Worm (Caenorhabditis elegans) whole organism, young adult: Measurements from ENCODE around the gene str-158.

Experiments
- B0019.2 ChIP-seq: fragments of 200-800 bp; sonication (Bioruptor generic); conservative IDR thresholded peaks from 2 replicates; pipeline ENCODE4 v1.3.6; 2022; ENCODE audit warnings: missing genetic modification reagents, missing genetic modification characterization, missing compliant biosample characterization
- C06A6.2 ChIP-seq: fragments of 200-800 bp; sonication (Bioruptor generic); conservative IDR thresholded peaks from 2 replicates; pipeline ENCODE4 v1.3.6; 2022; ENCODE audit warnings: missing genetic modification characterization, missing compliant biosample characterization
- D2030.7 ChIP-seq: fragments of 200-800 bp; sonication (Bioruptor generic); IDR thresholded peaks from 2 replicates; pipeline ENCODE4 v1.3.6; 2022; ENCODE audit warnings: missing genetic modification reagents, missing genetic modification characterization, missing compliant biosample characterization
- F22D6.2 ChIP-seq: sonication (generic microtip); optimal IDR thresholded peaks from 2 replicates; lab custom pipeline; 2016; ENCODE audit warnings: mild to moderate bottlenecking, missing genetic modification characterization, missing compliant biosample characterization
- F23B12.7 ChIP-seq: sonication (generic microtip); optimal IDR thresholded peaks from 2 replicates; lab custom pipeline; 2017; ENCODE audit warnings: missing genetic modification characterization, mild to moderate bottlenecking, missing compliant biosample characterization, antibody characterized with exemption, moderate library complexity; ENCODE audit not compliant: insufficient read depth
- F33H1.4 ChIP-seq: fragments of 200-800 bp; sonication (Bioruptor generic); IDR thresholded peaks from 2 replicates; pipeline ENCODE4 v1.3.6; 2022; ENCODE audit warnings: missing genetic modification reagents, missing genetic modification characterization, missing compliant biosample characterization
- F37B4.10 ChIP-seq: fragments of 200-800 bp; sonication (Bioruptor generic); IDR thresholded peaks from 2 replicates; pipeline ENCODE4 v1.3.6; 2022; ENCODE audit warnings: missing genetic modification characterization, missing compliant biosample characterization
- F49E8.2 ChIP-seq: sonication (generic microtip); optimal IDR thresholded peaks from 3 replicates; lab custom pipeline; 2017; ENCODE audit warnings: missing genetic modification characterization, mild to moderate bottlenecking, missing compliant biosample characterization, antibody characterized with exemption, moderate library complexity; ENCODE audit not compliant: insufficient read depth
- F57A8.1 ChIP-seq: fragments of 200-800 bp; sonication (Bioruptor generic); optimal IDR thresholded peaks from 2 replicates; lab custom pipeline; 2018; ENCODE audit warnings: mild to moderate bottlenecking, missing genetic modification characterization, moderate library complexity, missing compliant biosample characterization
- T07F8.4 ChIP-seq: sonication (generic microtip); optimal IDR thresholded peaks from 2 replicates; lab custom pipeline; 2016; ENCODE audit warnings: mild to moderate bottlenecking, missing genetic modification characterization, moderate library complexity, missing compliant biosample characterization
- T26A5.8 ChIP-seq: sonication (generic microtip); optimal IDR thresholded peaks from 2 replicates; lab custom pipeline; 2016; ENCODE audit warnings: missing genetic modification characterization, missing compliant biosample characterization
- Y95B8A.8 ChIP-seq: fragments of 200-800 bp; sonication (Bioruptor generic); IDR thresholded peaks from 2 replicates; pipeline ENCODE4 v1.3.6; 2022; ENCODE audit warnings: missing genetic modification reagents, missing genetic modification characterization, missing compliant biosample characterization
- atf-7 ChIP-seq: sonication (generic microtip); optimal IDR thresholded peaks from 2 replicates; lab custom pipeline; 2017; ENCODE audit warnings: mild to moderate bottlenecking, missing genetic modification characterization, missing compliant biosample characterization
- bed-1 ChIP-seq: fragments of 200-800 bp; sonication (Bioruptor generic); IDR thresholded peaks from 2 replicates; pipeline ENCODE4 v1.3.6; 2022; ENCODE audit warnings: missing genetic modification reagents, missing genetic modification characterization, missing compliant biosample characterization
- ccch-3 ChIP-seq: fragments of 200-800 bp; sonication (Bioruptor generic); optimal IDR thresholded peaks from 2 replicates; lab custom pipeline; 2018; ENCODE audit warnings: mild to moderate bottlenecking, missing genetic modification characterization, missing compliant biosample characterization
- cebp-2 ChIP-seq: fragments of 200-800 bp; sonication (Bioruptor generic); IDR thresholded peaks from 2 replicates; pipeline ENCODE4 v1.3.6; 2022; ENCODE audit warnings: missing genetic modification characterization, missing compliant biosample characterization
- ceh-79 ChIP-seq: sonication (generic microtip); optimal IDR thresholded peaks from 2 replicates; lab custom pipeline; 2017; ENCODE audit warnings: mild to moderate bottlenecking, missing genetic modification characterization, missing compliant biosample characterization
- ceh-91 ChIP-seq: fragments of 200-800 bp; sonication (Bioruptor generic); IDR thresholded peaks from 2 replicates; pipeline ENCODE4 v1.3.6; 2022; ENCODE audit warnings: missing genetic modification reagents, missing genetic modification characterization, missing compliant biosample characterization
- dpff-1 ChIP-seq: sonication (generic microtip); optimal IDR thresholded peaks from 2 replicates; lab custom pipeline; 2017; ENCODE audit warnings: mild to moderate bottlenecking, missing genetic modification characterization, missing compliant biosample characterization
- dpl-1 ChIP-seq: fragments of 150-350 bp; optimal IDR thresholded peaks from 2 replicates; lab custom pipeline; 2014; ENCODE audit warnings: missing biosample characterization, missing genetic modification reagents, missing genetic modification characterization
- egl-44 ChIP-seq: fragments of 200-800 bp; sonication (Bioruptor generic); IDR thresholded peaks from 2 replicates; pipeline ENCODE4 v1.3.6; 2022; ENCODE audit warnings: missing genetic modification reagents, missing genetic modification characterization, missing compliant biosample characterization
- ets-4 ChIP-seq: fragments of 200-800 bp; sonication (Bioruptor generic); optimal IDR thresholded peaks from 2 replicates; lab custom pipeline; 2018; ENCODE audit warnings: mild to moderate bottlenecking, missing genetic modification characterization, missing compliant biosample characterization
- hrde-1 ChIP-seq: sonication (generic microtip); optimal IDR thresholded peaks from 2 replicates; lab custom pipeline; 2016; ENCODE audit warnings: missing genetic modification characterization, mild to moderate bottlenecking, missing compliant biosample characterization, moderate library complexity, missing genotype, missing genetic modification reagents, borderline replicate concordance
- hsf-1 ChIP-seq: fragments of 200-800 bp; sonication (Bioruptor generic); IDR thresholded peaks from 2 replicates; pipeline ENCODE4 v1.3.6; 2022; ENCODE audit warnings: missing genetic modification reagents, missing genetic modification characterization, missing compliant biosample characterization
- lin-26 ChIP-seq: fragments of 200-800 bp; sonication (Bioruptor generic); IDR thresholded peaks from 2 replicates; pipeline ENCODE4 v1.3.6; 2022; ENCODE audit warnings: missing genetic modification reagents, missing genetic modification characterization, missing compliant biosample characterization
- madf-3 ChIP-seq: fragments of 200-800 bp; sonication (Bioruptor generic); IDR thresholded peaks from 2 replicates; pipeline ENCODE4 v1.3.6; 2022; ENCODE audit warnings: missing genetic modification reagents, missing genetic modification characterization, missing compliant biosample characterization
- madf-6 ChIP-seq: fragments of 200-800 bp; sonication (Bioruptor generic); IDR thresholded peaks from 2 replicates; pipeline ENCODE4 v1.3.6; 2022; ENCODE audit warnings: missing genetic modification reagents, missing genetic modification characterization, missing compliant biosample characterization
- madf-8 ChIP-seq: fragments of 200-800 bp; sonication (Bioruptor generic); conservative IDR thresholded peaks from 2 replicates; pipeline ENCODE4 v1.3.6; 2022; ENCODE audit warnings: missing genetic modification reagents, missing genetic modification characterization, missing compliant biosample characterization
- nhr-27 ChIP-seq: fragments of 200-800 bp; sonication (Bioruptor generic); optimal IDR thresholded peaks from 2 replicates; lab custom pipeline; 2018; ENCODE audit warnings: mild to moderate bottlenecking, missing genetic modification characterization, moderate library complexity, missing compliant biosample characterization
- nhr-90 ChIP-seq: sonication (generic microtip); optimal IDR thresholded peaks from 2 replicates; lab custom pipeline; 2016; ENCODE audit warnings: missing genotype, mild to moderate bottlenecking, missing genetic modification characterization, missing compliant biosample characterization
- rpc-1 ChIP-seq, 2 experiments: fragments of 150-350 bp in 1 of 2; sonication (generic microtip) in 1 of 2; optimal IDR thresholded peaks; 2 replicates each; lab custom pipeline; 2014 to 2018; ENCODE audit warnings: missing biosample characterization in 1 of 2, missing genetic modification characterization in 1 of 2, missing genetic modification reagents in 1 of 2, missing genotype in 1 of 2
- sdz-38 ChIP-seq: sonication (generic microtip); optimal IDR thresholded peaks from 2 replicates; lab custom pipeline; 2016; ENCODE audit warnings: missing genotype, missing genetic modification characterization, missing compliant biosample characterization
- tbp1 ChIP-seq: fragments of 200-800 bp; sonication (Bioruptor generic); optimal IDR thresholded peaks from 2 replicates; lab custom pipeline; 2018; ENCODE audit warnings: mild to moderate bottlenecking, missing genetic modification characterization, missing compliant biosample characterization
- tbx-9 ChIP-seq: sonication (generic microtip); optimal IDR thresholded peaks from 2 replicates; lab custom pipeline; 2016; ENCODE audit warnings: borderline replicate concordance, missing genetic modification characterization, inconsistent platforms, missing compliant biosample characterization
- tlf-1 ChIP-seq: fragments of 200-800 bp; sonication (Bioruptor generic); optimal IDR thresholded peaks from 2 replicates; lab custom pipeline; 2018; ENCODE audit warnings: mild to moderate bottlenecking, missing genetic modification characterization, missing compliant biosample characterization
- unc-130 ChIP-seq: sonication (generic microtip); optimal IDR thresholded peaks from 2 replicates; lab custom pipeline; 2016; ENCODE audit warnings: missing genetic modification reagents, missing genetic modification characterization, missing compliant biosample characterization
- ztf-26 ChIP-seq: sonication (generic microtip); optimal IDR thresholded peaks from 2 replicates; lab custom pipeline; 2017; ENCODE audit warnings: missing genetic modification characterization, missing compliant biosample characterization

str-158 gene

DNA sequence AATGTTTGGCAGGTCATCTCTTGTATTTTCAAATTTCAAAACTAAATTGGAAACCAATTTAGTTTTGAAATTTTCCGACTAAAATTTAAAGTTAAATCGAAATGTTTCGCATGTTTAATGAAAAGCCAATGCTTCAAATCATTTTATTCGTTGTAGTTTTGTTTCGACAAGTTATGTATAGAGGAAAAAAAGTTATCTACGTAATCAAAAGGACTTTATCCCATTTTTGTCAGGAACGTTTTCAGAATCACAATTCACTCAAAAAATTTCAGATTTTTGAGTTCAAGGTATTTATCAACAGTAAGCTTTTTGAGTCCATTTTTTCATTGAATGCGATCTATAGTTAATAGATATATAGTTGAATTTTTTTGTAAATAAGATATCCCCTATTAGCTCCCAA lies 20.8 kb downstream of the str-158 start, which contains the start of gene str-168:
TSS of gene str-168 (plus strand) at position 301 of the 400 bp plus-strand sequence.
- TF ChIP-seq tbx-9, result no peak
- TF ChIP-seq cebp-2 (GFP tag; lab: Robert Waterston, UW), result no peak
- no peak for TF ChIP-seq nhr-90
- no peak for TF ChIP-seq F23B12.7 (tag; lab: Kevin White, UChicago)
- no peak for TF ChIP-seq dpl-1 (GFP tag; lab: Kevin White, UChicago)
- no peak for TF ChIP-seq F57A8.1 (GFP tag; lab: Kevin White, UChicago)
- TF ChIP-seq unc-130 (GFP tag; lab: Kevin White, UChicago), result no peak
- TF ChIP-seq egl-44 (GFP tag; lab: Robert Waterston, UW), result no peak
- TF ChIP-seq dpff-1, result no peak
- TF ChIP-seq nhr-27 (tag; lab: Kevin White, UChicago), result no peak
- no peak for TF ChIP-seq ceh-79 (tag; lab: Kevin White, UChicago)
- TF ChIP-seq B0019.2, result no peak
- no peak for TF ChIP-seq sdz-38 (tag; lab: Kevin White, UChicago)
- no peak for TF ChIP-seq F37B4.10 (GFP tag; lab: Robert Waterston, UW)
- TF ChIP-seq, all 124 proteins: peak for 0

DNA sequence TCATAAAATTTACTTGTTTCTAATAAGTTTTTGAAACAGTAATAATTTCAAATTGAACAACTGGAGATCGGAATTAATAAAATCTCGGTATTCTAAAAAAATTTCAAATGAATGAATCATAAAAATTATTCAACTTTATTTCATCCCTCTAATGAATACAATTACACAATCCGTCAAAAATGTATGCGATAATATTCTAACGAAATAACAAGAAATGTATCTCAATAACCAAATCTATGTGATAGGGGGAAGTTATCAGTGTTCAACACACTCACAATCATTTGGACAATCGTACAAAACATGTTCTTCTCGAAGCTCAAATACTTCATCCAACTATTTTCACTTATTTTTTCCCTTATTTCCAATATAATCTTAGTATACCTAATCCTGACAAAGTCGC lies 23.8 kb downstream of the str-158 start, which contains the start of gene Y9C9A.5:
TSS of gene Y9C9A.5 (plus strand) at position 301 of the 400 bp plus-strand sequence.
- no peak for TF ChIP-seq egl-44 (GFP tag; lab: Robert Waterston, UW)
- no peak for TF ChIP-seq madf-6 (GFP tag; lab: Robert Waterston, UW)
- no peak for TF ChIP-seq atf-7 (tag; lab: Kevin White, UChicago)
- TF ChIP-seq C06A6.2, result no peak
- no peak for TF ChIP-seq lin-26 (GFP tag; lab: Robert Waterston, UW)
- TF ChIP-seq Y95B8A.8 (GFP tag; lab: Robert Waterston, UW), result no peak
- no peak for TF ChIP-seq hrde-1

ce11 chrIV:4945771-4946170 lies 27.9 kb downstream of the str-158 start, which contains the start of gene str-169:
Gene str-169 (plus strand): TSS chrIV:4946071.
- TF ChIP-seq bed-1 (no peak), tlf-1 (GFP tag; lab: Kevin White, UChicago) (no peak), ztf-26 (tag; lab: Kevin White, UChicago) (no peak), D2030.7 (GFP tag; lab: Robert Waterston, UW) (no peak), T07F8.4 (no peak), sdz-38 (tag; lab: Kevin White, UChicago) (no peak), nhr-90 (no peak), dpl-1 (GFP tag; lab: Kevin White, UChicago) (no peak), F49E8.2 (tag; lab: Kevin White, UChicago) (no peak), F22D6.2 (tag; lab: Kevin White, UChicago) (no peak), ets-4 (GFP tag; lab: Kevin White, UChicago) (no peak), T26A5.8 (tag; lab: Kevin White, UChicago) (no peak), madf-3 (GFP tag; lab: Robert Waterston, UW) (no peak), ccch-3 (GFP tag; lab: Kevin White, UChicago) (no peak), hsf-1 (no peak), F33H1.4 (GFP tag; lab: Robert Waterston, UW) (no peak), ceh-91 (GFP tag; lab: Robert Waterston, UW) (no peak), madf-8 (no peak), rpc-1 (optimal IDR thresholded peaks at IDR 0.05; lab: Kevin White, UChicago) (no peak), rpc-1 (tag; optimal IDR thresholded peaks at IDR 0.05; lab: Kevin White, UChicago) (no peak), tbp1 (GFP tag; lab: Kevin White, UChicago) (no peak)
